Fruit fly (Drosophila melanogaster): ENCODE data around the gene Xrcc2.

- no peak for TF ChIP-seq psq (optimal IDR thresholded peaks at IDR 0.05)
- TF ChIP-seq insv (optimal IDR thresholded peaks at IDR 0.05) = no peak
- no peak for TF ChIP-seq Sin3A (optimal IDR thresholded peaks at IDR 0.05)
- no peak for TF ChIP-seq ttk (optimal IDR thresholded peaks at IDR 0.05)
- TF ChIP-seq h (optimal IDR thresholded peaks at IDR 0.05) = no peak
- TF ChIP-seq Myc (optimal IDR thresholded peaks at IDR 0.05) = no peak
These were observed 11.0 kb downstream of the Xrcc2 start for dm6 chrX:18510884-18511283.
